Worm (Caenorhabditis elegans) whole organism, L3 larva: Measurements from ENCODE around the gene R53.8.

Experiments
- R02D3.7 ChIP-seq: fragments of 150-350 bp; optimal IDR thresholded peaks from 2 replicates; lab custom pipeline; 2014; ENCODE audit warnings: missing biosample characterization, missing genetic modification characterization
- ZK546.5 ChIP-seq: sonication (generic microtip); optimal IDR thresholded peaks from 2 replicates; lab custom pipeline; 2017; ENCODE audit warnings: missing biosample characterization, missing genetic modification characterization
- ama-1 ChIP-seq: fragments of 150-350 bp; optimal IDR thresholded peaks from 2 replicates; lab custom pipeline; 2018
- ceh-16 ChIP-seq: sonication (generic microtip); optimal IDR thresholded peaks from 2 replicates; lab custom pipeline; 2017; ENCODE audit warnings: missing biosample characterization, missing genetic modification characterization
- ceh-28 ChIP-seq: fragments of 150-350 bp; optimal IDR thresholded peaks from 2 replicates; lab custom pipeline; 2014; ENCODE audit warnings: missing biosample characterization, missing genetic modification reagents, missing genetic modification characterization
- ceh-82 ChIP-seq: fragments of 150-350 bp; optimal IDR thresholded peaks from 2 replicates; lab custom pipeline; 2014; ENCODE audit warnings: missing biosample characterization, missing genetic modification characterization
- ceh-9 ChIP-seq: sonication (generic microtip); optimal IDR thresholded peaks from 2 replicates; lab custom pipeline; 2018; ENCODE audit warnings: missing biosample characterization, missing genetic modification characterization
- daf-12 ChIP-seq: fragments of 150-350 bp; optimal IDR thresholded peaks from 2 replicates; lab custom pipeline; 2014; ENCODE audit warnings: missing biosample characterization, missing genetic modification reagents, missing genetic modification characterization
- egl-27 ChIP-seq: sonication (generic microtip); optimal IDR thresholded peaks from 4 replicates; lab custom pipeline; 2017; ENCODE audit warnings: missing biosample characterization, missing genetic modification reagents, missing genetic modification characterization
- elt-1 ChIP-seq: fragments of 150-350 bp; optimal IDR thresholded peaks from 2 replicates; lab custom pipeline; 2014; ENCODE audit warnings: missing biosample characterization, missing genetic modification characterization
- elt-2 ChIP-seq: sonication (generic microtip); optimal IDR thresholded peaks from 2 replicates; lab custom pipeline; 2016; ENCODE audit warnings: missing genetic modification reagents, mild to moderate bottlenecking, missing genetic modification characterization, missing compliant biosample characterization
- elt-3 ChIP-seq, 3 experiments: fragments of 150-350 bp in 1 of 3; sonication (generic microtip) in 2 of 3; optimal IDR thresholded peaks; 2 replicates in 2 of 3; 4 replicates in 1 of 3; lab custom pipeline; 2014 to 2017; ENCODE audit warnings: missing biosample characterization in 3 of 3, missing genetic modification characterization in 3 of 3
- eor-1 ChIP-seq, 2 experiments: fragments of 150-350 bp; optimal IDR thresholded peaks; 2 replicates each; lab custom pipeline; 2014 to 2018; ENCODE audit warnings: missing biosample characterization in 2 of 2, missing genetic modification characterization in 2 of 2
- fkh-10 ChIP-seq: sonication (generic microtip); optimal IDR thresholded peaks from 2 replicates; lab custom pipeline; 2017; ENCODE audit warnings: missing biosample characterization, missing genetic modification reagents, missing genetic modification characterization
- fkh-2 ChIP-seq: fragments of 150-350 bp; optimal IDR thresholded peaks from 2 replicates; lab custom pipeline; 2014; ENCODE audit warnings: missing biosample characterization, missing genetic modification reagents, missing genetic modification characterization
- fos-1 ChIP-seq: fragments of 150-350 bp; optimal IDR thresholded peaks from 2 replicates; lab custom pipeline; 2014; ENCODE audit warnings: missing biosample characterization, missing genetic modification characterization
- jun-1 ChIP-seq: fragments of 150-350 bp; optimal IDR thresholded peaks from 2 replicates; lab custom pipeline; 2014; ENCODE audit warnings: missing biosample characterization, missing genetic modification reagents, missing genetic modification characterization
- lsy-12 ChIP-seq: sonication (generic microtip); optimal IDR thresholded peaks from 2 replicates; lab custom pipeline; 2016; ENCODE audit warnings: mild to moderate bottlenecking, missing genetic modification characterization, missing compliant biosample characterization
- mdl-1 ChIP-seq: fragments of 150-350 bp; optimal IDR thresholded peaks from 2 replicates; lab custom pipeline; 2014; ENCODE audit warnings: missing biosample characterization, missing genetic modification characterization
- mml-1 ChIP-seq: fragments of 150-350 bp; sonication (generic microtip); optimal IDR thresholded peaks from 3 replicates; lab custom pipeline; 2014; ENCODE audit warnings: missing biosample characterization, missing genetic modification characterization
- nfya-1 ChIP-seq: sonication (generic microtip); optimal IDR thresholded peaks from 2 replicates; lab custom pipeline; 2017; ENCODE audit warnings: missing genetic modification characterization, mild to moderate bottlenecking, missing compliant biosample characterization, antibody characterized with exemption, moderate library complexity; ENCODE audit not compliant: insufficient read depth
- nhr-11 ChIP-seq: fragments of 150-350 bp; optimal IDR thresholded peaks from 2 replicates; lab custom pipeline; 2014; ENCODE audit warnings: missing biosample characterization, missing genetic modification characterization
- nhr-237 ChIP-seq: fragments of 150-350 bp; optimal IDR thresholded peaks from 2 replicates; lab custom pipeline; 2014; ENCODE audit warnings: missing biosample characterization, missing genetic modification characterization
- nhr-25 ChIP-seq: sonication (generic microtip); optimal IDR thresholded peaks from 2 replicates; lab custom pipeline; 2017; ENCODE audit warnings: missing biosample characterization, missing genetic modification characterization
- nhr-28 ChIP-seq: fragments of 150-350 bp; optimal IDR thresholded peaks from 2 replicates; lab custom pipeline; 2014; ENCODE audit warnings: missing biosample characterization, missing genetic modification characterization
- nhr-43 ChIP-seq: sonication (generic microtip); optimal IDR thresholded peaks from 2 replicates; lab custom pipeline; 2016; ENCODE audit warnings: mild to moderate bottlenecking, missing genetic modification characterization, missing compliant biosample characterization; ENCODE audit not compliant: poor library complexity, severe bottlenecking
- nhr-77 ChIP-seq: fragments of 150-350 bp; optimal IDR thresholded peaks from 2 replicates; lab custom pipeline; 2014; ENCODE audit warnings: missing biosample characterization, missing genetic modification characterization
- pha-4 ChIP-seq: fragments of 150-350 bp; optimal IDR thresholded peaks from 2 replicates; lab custom pipeline; 2014; ENCODE audit warnings: missing biosample characterization, missing genetic modification reagents, missing genetic modification characterization
- pqm-1 ChIP-seq: fragments of 150-350 bp; optimal IDR thresholded peaks from 2 replicates; lab custom pipeline; 2017; ENCODE audit warnings: missing biosample characterization, missing genetic modification characterization, inconsistent platforms
- sea-2 ChIP-seq: fragments of 150-350 bp; sonication (generic microtip); optimal IDR thresholded peaks from 4 replicates; lab custom pipeline; 2014; ENCODE audit warnings: missing biosample characterization, missing genetic modification reagents, missing genetic modification characterization
- skn-1 ChIP-seq: fragments of 150-350 bp; optimal IDR thresholded peaks from 2 replicates; lab custom pipeline; 2014; ENCODE audit warnings: missing biosample characterization, missing genetic modification characterization
- snpc-4 ChIP-seq: fragments of 150-350 bp; optimal IDR thresholded peaks from 2 replicates; lab custom pipeline; 2014; ENCODE audit warnings: missing biosample characterization, missing genetic modification characterization
- tbx-2 ChIP-seq: sonication (generic microtip); optimal IDR thresholded peaks from 2 replicates; lab custom pipeline; 2016; ENCODE audit warnings: mild to moderate bottlenecking, missing genetic modification characterization, missing compliant biosample characterization
- unc-39 ChIP-seq: sonication (generic microtip); optimal IDR thresholded peaks from 4 replicates; lab custom pipeline; 2017; ENCODE audit warnings: missing biosample characterization, missing genetic modification characterization
- unc-62 ChIP-seq: fragments of 150-350 bp; sonication (generic microtip); optimal IDR thresholded peaks from 4 replicates; lab custom pipeline; 2014; ENCODE audit warnings: missing biosample characterization, missing genetic modification reagents, missing genetic modification characterization
- zag-1 ChIP-seq: fragments of 150-350 bp; optimal IDR thresholded peaks from 2 replicates; lab custom pipeline; 2014; ENCODE audit warnings: missing biosample characterization, missing genetic modification characterization
- ztf-11 ChIP-seq: fragments of 150-350 bp; optimal IDR thresholded peaks from 2 replicates; lab custom pipeline; 2014; ENCODE audit warnings: missing biosample characterization, missing genetic modification characterization

The R53.8 gene

ce11 chrII:9933947-9934383, 42.5 kb upstream of the R53.8 start:
- TF ChIP-seq ama-1 (peak; percentile 92), lsy-12 (tag; lab: Kevin White, UChicago) (peak; percentile 29), tbx-2 (tag; lab: Kevin White, UChicago) (no peak), nhr-28 (tag; lab: Kevin White, UChicago) (no peak), fos-1 (no peak), ceh-28 (no peak), zag-1 (no peak), daf-12 (tag; lab: Kevin White, UChicago) (no peak), nhr-237 (tag; lab: Kevin White, UChicago) (no peak), sea-2 (GFP tag; lab: Kevin White, UChicago) (no peak), ZK546.5 (tag; lab: Kevin White, UChicago) (no peak), elt-2 (tag; lab: Kevin White, UChicago) (peak; percentile 11), nhr-43 (tag; lab: Kevin White, UChicago) (peak; percentile 60), mdl-1 (no peak), nhr-11 (no peak)

ce11 chrII:9934570-9934969, 41.9 kb upstream of the R53.8 start:
- TF ChIP-seq nfya-1 (tag; lab: Kevin White, UChicago) (no peak), ama-1 (peak; percentile 86), egl-27 (no peak), R02D3.7 (tag; lab: Kevin White, UChicago) (no peak), sea-2 (GFP tag; lab: Kevin White, UChicago) (no peak), nhr-43 (tag; lab: Kevin White, UChicago) (peak; percentile 41), snpc-4 (tag; lab: Kevin White, UChicago) (no peak)

- peak; percentile 83 for TF ChIP-seq elt-2 (tag; lab: Kevin White, UChicago)
- no peak for TF ChIP-seq eor-1 (tag; optimal IDR thresholded peaks at IDR 0.05; lab: Kevin White, UChicago)
- TF ChIP-seq elt-1, result no peak
- peak; percentile 37 for TF ChIP-seq ama-1
- no peak for TF ChIP-seq fkh-2
- TF ChIP-seq ceh-82 (tag; lab: Kevin White, UChicago), result no peak
- TF ChIP-seq pqm-1, result peak; percentile 82
- no peak for TF ChIP-seq mml-1 (tag; lab: Kevin White, UChicago)
- TF ChIP-seq jun-1 (tag; lab: Kevin White, UChicago), result no peak
- no peak for TF ChIP-seq ztf-11 (tag; lab: Kevin White, UChicago)
- TF ChIP-seq nhr-77 (tag; lab: Kevin White, UChicago), result no peak
- no peak for TF ChIP-seq fkh-10 (GFP tag; lab: Kevin White, UChicago)
- no peak for TF ChIP-seq unc-39 (tag; lab: Kevin White, UChicago)
- TF ChIP-seq ZK546.5 (tag; lab: Kevin White, UChicago), result no peak
- peak; percentile 38 for TF ChIP-seq pha-4 (tag; lab: Kevin White, UChicago)
- TF ChIP-seq unc-62, result no peak
- no peak for TF ChIP-seq elt-3 (tag; optimal IDR thresholded peaks at IDR 0.05; lab: Kevin White, UChicago)
- no peak for TF ChIP-seq daf-12 (tag; lab: Kevin White, UChicago)
- no peak for TF ChIP-seq nhr-43 (tag; lab: Kevin White, UChicago)
- no peak for TF ChIP-seq skn-1
- TF ChIP-seq ceh-9 (tag; lab: Kevin White, UChicago), result no peak
Observed at ce11 chrII:9935044-9935599, 41.4 kb upstream of the R53.8 start.

ce11 chrII:9935664-9936063, 40.8 kb upstream of the R53.8 start:
- TF ChIP-seq nhr-25 (tag; lab: Kevin White, UChicago) (no peak), ama-1 (peak; percentile 55), ceh-16 (tag; lab: Kevin White, UChicago) (no peak)
- TF ChIP-seq, all 47 proteins: peak for 1
